Worm (Caenorhabditis elegans) whole organism, mixed stage, embryonic: Measurements from ENCODE around the gene trpp-6.

Experiments
- blmp-1 ChIP-seq: fragments of 150-350 bp; optimal IDR thresholded peaks from 2 replicates; lab custom pipeline; 2014; ENCODE audit warnings: missing biosample characterization, missing genetic modification characterization
- ces-1 ChIP-seq: fragments of 150-350 bp; optimal IDR thresholded peaks from 2 replicates; lab custom pipeline; 2014; ENCODE audit warnings: missing biosample characterization, missing genetic modification reagents, missing genetic modification characterization
- lin-13 ChIP-seq: fragments of 150-350 bp; optimal IDR thresholded peaks from 2 replicates; lab custom pipeline; 2014; ENCODE audit warnings: missing biosample characterization, missing genetic modification characterization
- nhr-12 ChIP-seq: fragments of 150-350 bp; optimal IDR thresholded peaks from 2 replicates; lab custom pipeline; 2014; ENCODE audit warnings: missing biosample characterization, missing genetic modification characterization
- nhr-28 ChIP-seq: fragments of 150-350 bp; optimal IDR thresholded peaks from 2 replicates; lab custom pipeline; 2014; ENCODE audit warnings: missing biosample characterization, missing genetic modification characterization
- unc-39 ChIP-seq: fragments of 150-350 bp; optimal IDR thresholded peaks from 2 replicates; lab custom pipeline; 2014; ENCODE audit warnings: missing biosample characterization, missing genetic modification characterization

- TF ChIP-seq unc-39 (tag; lab: Kevin White, UChicago) (no peak), lin-13 (tag; lab: Kevin White, UChicago) (no peak), blmp-1 (no peak), nhr-28 (no peak), nhr-12 (no peak), ces-1 (GFP tag; lab: Kevin White, UChicago) (no peak)
Observed at ce11 chrV:9944093-9944492, 47.6 kb upstream of the trpp-6 start, which contains the start of gene sre-28.
